Fruit fly (Drosophila melanogaster) whole organism: ENCODE measurements around the gene Brd7-9.

ENCODE experiments used
- CG8478 ChIP-seq: fragments of >200 bp; optimal IDR thresholded peaks from 2 replicates; lab custom pipeline; 2018; ENCODE audit warnings: inconsistent platforms
- Dll ChIP-seq: fragments of >200 bp; optimal IDR thresholded peaks from 2 replicates; lab custom pipeline; 2017
- EcR ChIP-seq, 2 experiments: fragments of >200 bp; optimal IDR thresholded peaks; 2 replicates each; lab custom pipeline; 2017; ENCODE audit warnings: missing biosample characterization in 2 of 2, missing genetic modification characterization in 2 of 2, missing genetic modification reagents in 2 of 2
- pan ChIP-seq: fragments of >200 bp; optimal IDR thresholded peaks from 2 replicates; lab custom pipeline; 2017
- psq ChIP-seq: fragments of >200 bp; optimal IDR thresholded peaks from 2 replicates; lab custom pipeline; 2017
- usp ChIP-seq: fragments of >200 bp; optimal IDR thresholded peaks from 2 replicates; lab custom pipeline; 2017; ENCODE audit warnings: missing biosample characterization, missing genetic modification characterization, mixed read lengths

Gene Brd7-9

DNA sequence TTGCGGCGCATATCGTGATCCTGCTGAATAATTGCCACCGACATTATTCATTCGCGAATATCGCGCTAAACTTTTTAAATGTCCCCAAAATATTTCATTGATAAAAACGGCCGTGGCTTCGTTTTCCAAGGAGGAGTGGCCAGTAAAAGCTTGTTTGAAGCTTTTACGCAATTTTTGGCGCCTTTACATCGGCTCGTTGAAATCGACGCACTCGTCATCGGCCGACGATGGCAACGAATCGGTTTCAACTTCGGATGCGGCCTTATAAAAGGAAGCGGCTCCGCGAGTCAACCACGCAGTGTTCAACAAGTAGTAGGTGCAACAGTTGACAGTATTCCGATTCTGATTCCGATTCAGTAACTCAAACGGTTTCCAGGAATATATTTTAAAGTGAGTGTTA, 15.3 kb upstream of the Brd7-9 start, which contains the start of gene CG7191:
Gene CG7191 (plus strand): TSS at position 301 of the 400 bp plus-strand sequence.
- TF ChIP-seq EcR (GFP tag; optimal IDR thresholded peaks at IDR 0.05; lab: Kevin White, UChicago) (no peak), Dll (lab: Kevin White, UChicago) (no peak), psq (no peak), pan (lab: Kevin White, UChicago) (no peak)

DNA sequence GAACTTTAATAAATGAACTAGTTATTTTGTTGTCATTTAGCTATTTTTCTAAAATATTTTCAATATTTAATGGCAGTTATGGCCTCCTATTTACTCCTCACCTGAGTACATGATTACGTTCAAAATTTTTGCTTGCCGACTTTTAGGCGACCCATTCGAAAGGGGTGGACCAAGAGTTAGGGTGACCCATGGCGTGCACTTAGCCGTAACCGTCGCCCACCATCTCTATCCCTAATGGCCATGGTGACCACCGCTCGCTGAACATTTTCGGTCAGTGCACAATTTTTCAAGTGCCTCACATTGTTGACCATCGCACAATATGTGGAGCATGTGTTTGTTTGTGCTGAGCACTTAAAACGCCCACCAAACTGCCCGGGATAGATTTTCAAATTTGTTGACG, 10.8 kb upstream of the Brd7-9 start:
- TF ChIP-seq psq (no peak), CG8478 (no peak), Dll (lab: Kevin White, UChicago) (no peak)

DNA sequence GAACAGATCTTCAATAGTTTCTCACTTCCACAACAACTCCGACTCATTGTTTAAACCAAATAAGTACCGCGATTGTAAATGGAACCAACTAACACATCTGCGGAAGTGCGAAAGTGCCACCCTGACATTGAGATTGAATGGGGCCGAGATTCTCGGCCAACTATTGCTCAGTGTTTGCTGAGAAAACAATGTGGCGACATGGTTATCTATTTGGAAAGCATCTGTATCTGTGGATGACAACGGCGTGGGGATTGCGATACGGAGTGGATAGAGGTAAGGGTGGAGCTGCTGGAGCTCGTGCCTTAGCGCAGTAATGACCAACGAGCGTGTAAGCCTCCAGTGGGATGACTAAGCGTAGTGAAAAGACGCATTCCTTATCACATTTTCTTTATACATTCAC, 7.4 kb upstream of the Brd7-9 start:
- TF ChIP-seq psq = no peak
- no peak for TF ChIP-seq usp (GFP tag; lab: Kevin White, UChicago)
- no peak for TF ChIP-seq Dll (lab: Kevin White, UChicago)
- TF ChIP-seq pan (lab: Kevin White, UChicago) = no peak
- no peak for TF ChIP-seq EcR (GFP tag; optimal IDR thresholded peaks at IDR 0.05; lab: Kevin White, UChicago)
- TF ChIP-seq CG8478 = no peak

DNA sequence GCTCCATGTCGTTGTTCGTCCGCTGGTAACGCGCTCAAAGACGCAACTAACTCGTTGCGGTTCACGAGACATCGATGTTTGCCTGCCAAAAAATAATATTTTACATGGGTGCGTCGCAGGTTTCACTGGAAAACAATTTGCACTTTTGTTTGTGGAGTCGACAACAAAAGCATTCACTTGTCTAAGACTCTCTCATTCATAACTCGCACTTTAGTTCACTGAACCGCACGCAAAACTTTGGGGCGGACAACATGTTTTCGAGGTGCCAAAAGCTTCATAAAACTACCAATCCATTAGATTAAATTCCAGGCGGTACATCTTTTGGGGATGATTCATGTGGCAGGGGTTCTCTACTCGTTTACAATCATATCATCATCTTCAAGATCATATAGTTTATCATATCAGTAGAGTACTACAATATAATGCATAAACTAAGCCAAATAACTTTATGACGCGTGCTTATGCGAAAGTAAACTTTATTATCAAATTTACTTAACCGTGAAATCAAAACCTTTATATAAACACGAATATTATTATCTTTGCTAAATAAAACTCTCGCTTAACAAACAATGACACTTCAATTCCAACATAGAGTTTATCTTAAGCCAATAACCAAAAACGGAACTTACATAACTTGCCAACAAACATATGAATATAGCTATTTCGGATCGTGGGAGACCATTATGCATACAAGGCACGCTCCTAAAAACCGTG, 4.5 kb upstream of the Brd7-9 start, which contains the start of gene CG7179:
Gene CG7179 (minus strand): TSS at position 51 of the 714 bp plus-strand sequence.
- TF ChIP-seq EcR (GFP tag; optimal IDR thresholded peaks at IDR 0.05; lab: Kevin White, UChicago) (no peak), usp (GFP tag; lab: Kevin White, UChicago) (no peak), CG8478 (no peak)

DNA sequence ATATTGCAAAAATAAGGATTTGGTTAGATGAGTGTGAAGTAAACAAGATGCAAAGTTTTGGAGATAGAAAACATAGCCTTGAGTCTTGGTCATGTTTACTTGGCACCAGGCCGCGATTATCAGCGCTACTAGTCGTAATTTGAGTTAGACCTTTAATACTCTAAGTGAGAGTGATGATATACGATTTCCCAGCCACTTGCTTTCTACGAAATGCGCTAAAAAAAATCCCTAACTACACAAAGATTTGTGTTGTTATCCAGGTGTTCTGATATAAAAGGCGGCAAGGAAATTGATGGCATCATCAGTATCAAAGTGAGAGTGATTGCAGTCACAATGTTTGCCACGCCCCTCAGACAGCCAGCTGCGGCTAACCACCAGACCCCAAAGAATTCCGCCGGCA, 2.9 kb upstream of the Brd7-9 start, which contains the start of gene Uro:
Gene Uro (plus strand): TSS at position 301 of the 400 bp plus-strand sequence.
- TF ChIP-seq Dll (lab: Kevin White, UChicago) = no peak
- no peak for TF ChIP-seq EcR (GFP tag; optimal IDR thresholded peaks at IDR 0.05; lab: Kevin White, UChicago)
- no peak for TF ChIP-seq CG8478
- no peak for TF ChIP-seq psq
- no peak for TF ChIP-seq usp (GFP tag; lab: Kevin White, UChicago)
- TF ChIP-seq pan (lab: Kevin White, UChicago) = no peak

DNA sequence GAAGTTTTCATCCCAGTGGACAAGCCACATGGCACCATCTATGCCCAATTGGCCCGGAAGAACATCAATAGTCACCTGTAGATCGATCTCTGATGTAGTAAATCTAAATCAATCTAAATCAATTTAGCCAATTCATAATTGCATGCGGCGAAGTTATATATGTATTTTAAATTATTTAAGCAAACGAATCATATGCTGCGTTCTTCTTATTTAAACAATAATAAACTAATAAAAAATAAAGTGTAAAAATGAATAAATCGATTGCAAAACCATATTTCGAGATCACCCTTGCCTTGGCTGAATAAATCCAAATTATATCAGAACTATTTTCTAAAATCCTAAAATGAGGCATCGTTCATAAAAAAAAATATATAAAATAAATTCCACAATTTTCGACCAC, 1.5 kb upstream of the Brd7-9 start, which contains the start of gene CG7164:
Gene CG7164 (plus strand): TSS at position 301 of the 400 bp plus-strand sequence.
- TF ChIP-seq EcR (GFP tag; optimal IDR thresholded peaks at IDR 0.05; lab: Kevin White, UChicago) (no peak), pan (lab: Kevin White, UChicago) (no peak), CG8478 (no peak), Dll (lab: Kevin White, UChicago) (no peak), usp (GFP tag; lab: Kevin White, UChicago) (no peak), psq (no peak)

DNA sequence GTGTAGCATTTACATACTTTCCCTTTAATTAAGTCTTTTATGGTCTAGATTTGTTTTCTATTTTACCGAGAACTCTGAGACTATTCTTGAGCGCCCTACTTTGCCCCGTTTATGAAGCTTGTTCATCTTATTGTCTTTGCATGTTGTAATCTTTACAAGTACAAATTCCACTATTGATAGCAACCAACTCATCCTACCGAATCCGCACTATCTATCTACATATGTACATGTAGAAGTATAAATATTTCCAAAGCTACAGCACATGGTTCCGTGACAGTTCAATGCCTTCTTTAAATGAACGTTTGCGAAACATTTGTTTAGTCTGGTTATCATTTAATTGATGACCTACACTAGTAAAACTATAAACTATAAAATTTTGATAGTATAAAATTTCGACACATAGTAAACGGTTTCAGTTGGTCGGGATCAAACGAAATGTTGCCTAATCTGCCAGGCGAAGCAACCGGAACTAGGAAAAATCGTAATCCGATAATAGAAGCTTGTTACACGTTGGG, 6.3 kb downstream of the Brd7-9 start:
- no peak for TF ChIP-seq usp (GFP tag; lab: Kevin White, UChicago)
- no peak for TF ChIP-seq Dll (lab: Kevin White, UChicago)
- TF ChIP-seq EcR (GFP tag; optimal IDR thresholded peaks at IDR 0.05; lab: Kevin White, UChicago) = no peak
- TF ChIP-seq CG8478 = no peak
- TF ChIP-seq psq = no peak
- TF ChIP-seq pan (lab: Kevin White, UChicago) = no peak

DNA sequence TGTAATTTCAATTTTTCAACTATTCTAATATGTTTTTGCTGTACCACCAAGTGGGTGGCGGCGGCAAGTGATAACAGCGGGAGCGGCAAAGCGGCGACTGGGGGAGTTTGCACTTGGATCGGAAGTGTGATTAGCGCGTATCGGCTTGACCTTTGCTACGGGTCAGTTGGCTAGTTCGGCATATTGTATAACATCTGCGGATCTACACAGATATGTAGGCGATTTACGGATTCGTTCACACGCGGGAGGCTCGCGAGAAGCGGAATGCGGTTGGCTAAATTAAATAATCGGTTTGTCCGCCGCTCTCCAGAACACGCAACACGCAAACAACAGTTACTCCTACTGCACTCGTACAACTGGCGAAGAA, 7.4 kb downstream of the Brd7-9 start:
- TF ChIP-seq Dll (lab: Kevin White, UChicago) (no peak), EcR (GFP tag; optimal IDR thresholded peaks at IDR 0.05; lab: Kevin White, UChicago) (no peak), usp (GFP tag; lab: Kevin White, UChicago) (no peak), psq (no peak), pan (lab: Kevin White, UChicago) (no peak), CG8478 (no peak)

DNA sequence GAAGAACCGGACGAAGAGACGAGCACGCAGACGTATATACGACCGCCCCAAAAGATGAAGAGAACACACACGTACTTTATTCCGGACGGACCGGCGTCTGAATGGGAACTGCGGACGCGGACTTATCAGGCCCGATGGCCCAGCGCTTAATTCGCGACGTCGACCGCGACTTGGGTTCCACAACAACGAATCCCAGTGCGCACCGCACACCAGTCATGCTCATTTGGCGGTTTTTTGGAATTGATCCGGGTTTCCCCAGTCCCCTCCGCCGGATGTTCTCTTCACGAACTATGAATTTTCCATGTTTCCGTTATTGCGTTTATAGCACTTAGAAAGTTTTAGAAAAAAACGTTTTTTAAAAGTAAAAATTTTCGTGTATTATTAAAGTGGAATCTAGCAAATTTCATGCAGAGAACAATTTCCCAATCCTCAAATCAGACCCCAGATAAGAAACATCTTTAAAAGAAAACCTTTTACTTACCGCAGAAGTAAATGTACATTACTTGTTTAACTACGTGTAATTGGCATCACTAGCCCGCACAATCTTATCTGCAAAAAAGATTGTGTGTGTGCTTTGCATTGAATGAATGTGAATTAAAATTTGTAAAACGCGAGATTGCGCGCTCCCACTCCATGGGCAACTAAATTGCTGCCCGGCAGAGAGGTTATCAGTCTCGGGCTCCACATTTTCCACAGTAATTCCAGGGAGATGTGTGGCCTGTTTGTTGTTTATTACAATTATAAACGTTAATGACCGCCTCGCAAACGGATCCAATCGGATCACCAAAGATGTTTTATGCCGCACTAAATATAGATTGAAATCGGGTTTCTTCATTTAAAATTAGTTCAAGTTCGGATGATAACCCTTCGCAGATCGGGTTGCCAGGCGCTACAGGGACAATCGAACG, 8.0 kb downstream of the Brd7-9 start, which contains the start of gene CG7149:
Gene CG7149 (minus strand): TSS at position 110 of the 908 bp plus-strand sequence.
- TF ChIP-seq pan (lab: Kevin White, UChicago) (no peak), psq (no peak), Dll (lab: Kevin White, UChicago) (no peak), usp (GFP tag; lab: Kevin White, UChicago) (no peak), CG8478 (no peak), EcR (GFP tag; optimal IDR thresholded peaks at IDR 0.05; lab: Kevin White, UChicago) (no peak)

DNA sequence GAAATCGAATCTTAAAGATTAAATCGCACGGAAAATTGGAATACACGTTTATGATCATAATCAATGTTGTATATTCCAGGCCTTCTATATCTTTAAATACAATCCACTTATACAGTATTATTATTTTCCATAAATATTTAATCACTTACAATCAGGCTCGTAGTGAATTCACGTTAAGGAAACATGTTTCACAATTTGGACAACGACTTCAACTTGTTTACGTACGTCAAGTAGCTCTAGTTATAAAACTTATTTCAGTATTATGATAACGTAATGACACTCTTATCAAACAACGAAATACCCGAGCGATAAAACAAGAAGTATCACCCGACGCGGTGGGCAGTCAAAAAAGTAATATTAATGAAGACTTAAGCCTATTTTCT, 8.7 kb downstream of the Brd7-9 start:
- TF ChIP-seq usp (GFP tag; lab: Kevin White, UChicago) (no peak), pan (lab: Kevin White, UChicago) (no peak), EcR (GFP tag; optimal IDR thresholded peaks at IDR 0.05; lab: Kevin White, UChicago) (no peak), CG8478 (no peak), psq (no peak), Dll (lab: Kevin White, UChicago) (no peak)

DNA sequence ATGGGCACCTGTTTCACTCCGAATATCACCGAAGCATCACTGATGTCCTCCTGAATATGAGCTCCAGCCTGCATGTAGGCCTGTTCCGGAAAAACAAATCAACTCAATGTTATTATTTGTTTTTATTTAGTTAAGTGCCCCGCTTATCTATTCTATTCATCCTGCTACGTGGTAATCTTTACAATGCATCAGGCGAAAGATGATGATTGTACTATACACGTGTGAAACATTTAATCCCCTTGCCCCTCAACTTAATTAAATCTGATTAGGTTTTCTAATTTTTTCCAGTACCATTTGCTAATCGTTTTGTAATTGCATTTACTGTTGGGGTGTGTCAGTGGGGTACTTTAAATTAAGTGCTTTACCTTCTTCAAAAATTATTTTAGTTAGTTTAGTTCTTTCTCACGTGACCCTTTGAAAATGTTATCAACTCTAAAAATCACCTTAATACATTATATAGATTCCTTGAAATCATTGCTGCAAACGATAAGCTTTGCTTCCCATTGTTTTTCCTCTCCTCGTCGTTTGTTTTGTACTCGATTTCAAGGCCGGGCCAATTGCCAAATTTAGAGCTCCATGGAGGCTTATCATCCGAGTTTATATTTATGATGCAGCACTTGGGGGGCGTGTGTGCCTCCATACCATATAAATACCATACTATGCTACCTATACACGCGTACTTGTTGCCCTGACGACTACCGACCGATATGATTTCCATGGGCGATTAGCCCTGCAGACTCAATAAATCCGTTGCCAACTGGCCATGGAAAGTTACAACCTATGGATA, 12.2 kb downstream of the Brd7-9 start:
- TF ChIP-seq EcR (GFP tag; optimal IDR thresholded peaks at IDR 0.05; lab: Kevin White, UChicago) (no peak), psq (no peak), usp (GFP tag; lab: Kevin White, UChicago) (no peak), CG8478 (no peak), pan (lab: Kevin White, UChicago) (no peak), Dll (lab: Kevin White, UChicago) (no peak)
